Fruit fly (Drosophila melanogaster) whole organism, embryonic: Measurements from ENCODE around the gene mthl2.
A peak's percentile ranks its signal among the peaks of the same experiment; 100 is the strongest.

Experiments
- BEAF-32 ChIP-seq: fragments of 200-800 bp; sonication (Bioruptor generic); optimal IDR thresholded peaks from 3 replicates; lab custom pipeline; 2017; ENCODE audit warnings: missing biosample characterization, missing genetic modification characterization, mild to moderate bottlenecking, moderate library complexity, missing genetic modification reagents
- Bgb ChIP-seq: fragments of 200-800 bp; sonication (Bioruptor generic); IDR thresholded peaks from 2 replicates; pipeline ENCODE4 v1.3.6; 2022; ENCODE audit warnings: missing biosample characterization, missing genetic modification characterization; ENCODE audit not compliant: partially characterized antibody
- CG10209 ChIP-seq: fragments of 200-800 bp; sonication (Bioruptor generic); optimal IDR thresholded peaks from 3 replicates; lab custom pipeline; 2017; ENCODE audit warnings: missing biosample characterization, mild to moderate bottlenecking, missing genetic modification characterization, missing genetic modification reagents
- CG10431 ChIP-seq: fragments of 200-800 bp; sonication (Bioruptor generic); optimal IDR thresholded peaks from 3 replicates; lab custom pipeline; 2018; ENCODE audit warnings: missing biosample characterization, mild to moderate bottlenecking, missing genetic modification characterization
- CG12236 ChIP-seq: fragments of 200-800 bp; sonication (Bioruptor generic); optimal IDR thresholded peaks from 2 replicates; lab custom pipeline; 2016; ENCODE audit warnings: missing biosample characterization, missing genetic modification characterization
- CG12942 ChIP-seq: fragments of 200-800 bp; sonication (Bioruptor generic); optimal IDR thresholded peaks from 3 replicates; lab custom pipeline; 2016; ENCODE audit warnings: missing biosample characterization, missing genetic modification characterization
- CG13424 ChIP-seq: fragments of 200-800 bp; sonication (Bioruptor generic); optimal IDR thresholded peaks from 2 replicates; lab custom pipeline; 2019; ENCODE audit warnings: missing biosample characterization, mild to moderate bottlenecking, missing genetic modification characterization, moderate library complexity
- CG13624 ChIP-seq: fragments of 200-800 bp; sonication (Bioruptor generic); optimal IDR thresholded peaks from 2 replicates; lab custom pipeline; 2016; ENCODE audit warnings: missing biosample characterization, missing genetic modification characterization
- CG1602 ChIP-seq: fragments of 200-800 bp; sonication (Bioruptor generic); optimal IDR thresholded peaks from 3 replicates; lab custom pipeline; 2016; ENCODE audit warnings: missing biosample characterization, missing genetic modification characterization
- CG18262 ChIP-seq: fragments of 200-800 bp; optimal IDR thresholded peaks from 3 replicates; lab custom pipeline; 2019; ENCODE audit warnings: missing biosample characterization, mild to moderate bottlenecking, missing genetic modification characterization, moderate library complexity
- CG18476 ChIP-seq: fragments of 200-800 bp; sonication (Bioruptor generic); optimal IDR thresholded peaks from 2 replicates; lab custom pipeline; 2016; ENCODE audit warnings: missing biosample characterization, mild to moderate bottlenecking, missing genetic modification characterization
- CG18619 ChIP-seq: fragments of 200-800 bp; sonication (Bioruptor generic); optimal IDR thresholded peaks from 3 replicates; lab custom pipeline; 2017; ENCODE audit warnings: missing biosample characterization, mild to moderate bottlenecking, missing genetic modification characterization
- CG2129 ChIP-seq: fragments of 200-800 bp; sonication (Bioruptor generic); IDR thresholded peaks from 2 replicates; pipeline ENCODE4 v1.3.6; 2022; ENCODE audit warnings: missing biosample characterization, missing genetic modification characterization; ENCODE audit not compliant: partially characterized antibody
- CG3407 ChIP-seq: fragments of 200-800 bp; sonication (Bioruptor generic); optimal IDR thresholded peaks from 2 replicates; lab custom pipeline; 2018; ENCODE audit warnings: missing biosample characterization, mild to moderate bottlenecking, missing genetic modification characterization
- CG34376 ChIP-seq: fragments of 200-800 bp; sonication (Bioruptor generic); optimal IDR thresholded peaks from 2 replicates; lab custom pipeline; 2018; ENCODE audit warnings: missing biosample characterization, mild to moderate bottlenecking, missing genetic modification characterization
- CG3726 ChIP-seq: fragments of 200-800 bp; sonication (Bioruptor generic); IDR thresholded peaks from 3 replicates; pipeline ENCODE4, ENCODE4 v1.3.6; 2022; ENCODE audit warnings: missing biosample characterization, missing genetic modification characterization
- CG3995 ChIP-seq: fragments of 200-800 bp; sonication (Bioruptor generic); optimal IDR thresholded peaks from 3 replicates; lab custom pipeline; 2016; ENCODE audit warnings: missing biosample characterization, missing genetic modification characterization
- CG4820 ChIP-seq: fragments of 200-800 bp; sonication (Bioruptor generic); optimal IDR thresholded peaks from 3 replicates; lab custom pipeline; 2016; ENCODE audit warnings: missing biosample characterization, missing genetic modification characterization
- CG6791 ChIP-seq: fragments of 200-800 bp; sonication (Bioruptor generic); IDR thresholded peaks from 3 replicates; pipeline ENCODE4 v1.3.6; 2022; ENCODE audit warnings: missing biosample characterization, missing genetic modification characterization; ENCODE audit not compliant: partially characterized antibody
- CG9437 ChIP-seq: fragments of 200-800 bp; sonication (Bioruptor generic); optimal IDR thresholded peaks from 2 replicates; lab custom pipeline; 2018; ENCODE audit warnings: missing biosample characterization, mild to moderate bottlenecking, missing genetic modification characterization
- CG9932 ChIP-seq: fragments of 200-800 bp; sonication (Bioruptor generic); IDR thresholded peaks from 2 replicates; pipeline ENCODE4 v1.3.6; 2022; ENCODE audit warnings: missing biosample characterization, missing genetic modification characterization
- Dip3 ChIP-seq: fragments of 200-800 bp; sonication (Bioruptor generic); optimal IDR thresholded peaks from 3 replicates; lab custom pipeline; 2016; ENCODE audit warnings: missing biosample characterization, missing genetic modification characterization
- Doc2 ChIP-seq: fragments of 200-800 bp; sonication (Bioruptor generic); IDR thresholded peaks from 2 replicates; pipeline ENCODE4 v1.3.6; 2022; ENCODE audit warnings: missing biosample characterization, missing genetic modification characterization
- Doc3 ChIP-seq: fragments of 200-800 bp; sonication (Bioruptor generic); IDR thresholded peaks from 3 replicates; pipeline ENCODE4 v1.3.6; 2022; ENCODE audit warnings: missing biosample characterization, missing genetic modification characterization; ENCODE audit not compliant: partially characterized antibody
- Dp ChIP-seq: fragments of 200-800 bp; sonication (Bioruptor generic); optimal IDR thresholded peaks from 2 replicates; lab custom pipeline; 2018; ENCODE audit warnings: missing biosample characterization, mild to moderate bottlenecking, missing genetic modification characterization, moderate library complexity
- Drgx ChIP-seq: fragments of 200-800 bp; sonication (Bioruptor generic); IDR thresholded peaks from 2 replicates; pipeline ENCODE4 v1.3.6; 2022; ENCODE audit warnings: missing biosample characterization, missing genetic modification characterization
- Ets97D ChIP-seq: fragments of 200-800 bp; sonication (Bioruptor generic); optimal IDR thresholded peaks from 3 replicates; lab custom pipeline; 2016; ENCODE audit warnings: missing biosample characterization, missing genetic modification characterization
- Gsc ChIP-seq: fragments of 200-800 bp; sonication (Bioruptor generic); IDR thresholded peaks from 2 replicates; pipeline ENCODE4 v1.3.6; 2022; ENCODE audit warnings: missing biosample characterization, missing genetic modification characterization
- HLH4C ChIP-seq: fragments of 200-800 bp; sonication (Bioruptor generic); IDR thresholded peaks from 3 replicates; pipeline ENCODE4 v1.3.6; 2022; ENCODE audit warnings: missing biosample characterization, missing genetic modification characterization; ENCODE audit not compliant: partially characterized antibody
- Hr3 ChIP-seq: fragments of 200-800 bp; sonication (Bioruptor generic); optimal IDR thresholded peaks from 3 replicates; lab custom pipeline; 2016; ENCODE audit warnings: missing biosample characterization, missing genetic modification characterization
- Hr78 ChIP-seq, 2 experiments: fragments of 200-800 bp in 1 of 2; fragments of >200 bp in 1 of 2; sonication (Bioruptor generic) in 1 of 2; optimal IDR thresholded peaks; 2 replicates each; lab custom pipeline; 2017 to 2019; ENCODE audit warnings: missing biosample characterization in 2 of 2, missing genetic modification characterization in 2 of 2, mild to moderate bottlenecking in 1 of 2, moderate library complexity in 1 of 2
- Med ChIP-seq: fragments of 200-800 bp; sonication (Bioruptor generic); peaks from one replicate; lab custom pipeline; 2016; ENCODE audit warnings: missing biosample characterization, missing genetic modification characterization, mild to moderate bottlenecking, inconsistent platforms, moderate library complexity
- Nf-YC ChIP-seq: fragments of 200-800 bp; optimal IDR thresholded peaks from 3 replicates; lab custom pipeline; 2019; ENCODE audit warnings: missing biosample characterization, mild to moderate bottlenecking, missing genetic modification characterization, moderate library complexity
- Sin3A ChIP-seq: fragments of >200 bp; optimal IDR thresholded peaks from 2 replicates; lab custom pipeline; 2018
- Xbp1 ChIP-seq: fragments of 200-800 bp; sonication (Bioruptor generic); optimal IDR thresholded peaks from 3 replicates; lab custom pipeline; 2016; ENCODE audit warnings: missing biosample characterization, mild to moderate bottlenecking, missing genetic modification characterization
- bbx ChIP-seq: fragments of 200-800 bp; sonication (Bioruptor generic); IDR thresholded peaks from 2 replicates; pipeline ENCODE4 v1.3.6; 2022; ENCODE audit warnings: missing biosample characterization, missing genetic modification characterization; ENCODE audit not compliant: partially characterized antibody
- bigmax ChIP-seq: fragments of 200-800 bp; sonication (Bioruptor generic); optimal IDR thresholded peaks from 2 replicates; lab custom pipeline; 2018; ENCODE audit warnings: missing biosample characterization, mild to moderate bottlenecking, missing genetic modification characterization
- ems ChIP-seq: fragments of 200-800 bp; sonication (Bioruptor generic); optimal IDR thresholded peaks from 3 replicates; lab custom pipeline; 2016; ENCODE audit warnings: missing biosample characterization, missing genetic modification characterization
- fd102C ChIP-seq: fragments of 200-800 bp; sonication (Bioruptor generic); optimal IDR thresholded peaks from 2 replicates; lab custom pipeline; 2018; ENCODE audit warnings: missing biosample characterization, mild to moderate bottlenecking, missing genetic modification characterization, moderate library complexity
- gfzf ChIP-seq: fragments of 200-800 bp; sonication (Bioruptor generic); optimal IDR thresholded peaks from 2 replicates; lab custom pipeline; 2016; ENCODE audit warnings: missing biosample characterization, mild to moderate bottlenecking, missing genetic modification characterization, moderate library complexity
- lilli ChIP-seq: fragments of 200-800 bp; sonication (Bioruptor generic); optimal IDR thresholded peaks from 3 replicates; lab custom pipeline; 2016; ENCODE audit warnings: missing biosample characterization, missing genetic modification characterization
- pho ChIP-seq: fragments of 200-800 bp; sonication (Bioruptor generic); optimal IDR thresholded peaks from 2 replicates; lab custom pipeline; 2016; ENCODE audit warnings: missing biosample characterization, missing genetic modification characterization
- sens ChIP-seq: fragments of 200-800 bp; sonication (Bioruptor generic); peaks from one replicate; lab custom pipeline; 2016; ENCODE audit warnings: missing biosample characterization, missing genetic modification characterization
- ssp ChIP-seq: fragments of 200-800 bp; sonication (Bioruptor generic); IDR thresholded peaks from 2 replicates; pipeline ENCODE4 v1.3.6; 2022; ENCODE audit warnings: missing biosample characterization, missing genetic modification characterization
- tio ChIP-seq: fragments of 200-800 bp; sonication (Bioruptor generic); optimal IDR thresholded peaks from 2 replicates; lab custom pipeline; 2017; ENCODE audit warnings: missing biosample characterization, missing genetic modification characterization, inconsistent platforms
- trem ChIP-seq: fragments of 200-800 bp; optimal IDR thresholded peaks from 3 replicates; lab custom pipeline; 2019; ENCODE audit warnings: missing biosample characterization, mild to moderate bottlenecking, missing genetic modification characterization, moderate library complexity
- tx ChIP-seq: fragments of 200-800 bp; sonication (Bioruptor generic); optimal IDR thresholded peaks from 2 replicates; lab custom pipeline; 2016; ENCODE audit warnings: missing biosample characterization, missing genetic modification characterization
- wor ChIP-seq: fragments of 200-800 bp; sonication (Bioruptor generic); IDR thresholded peaks from 2 replicates; pipeline ENCODE4 v1.3.6; 2022; ENCODE audit warnings: missing biosample characterization, missing genetic modification characterization
- yki ChIP-seq: fragments of >200 bp; optimal IDR thresholded peaks from 3 replicates; lab custom pipeline; 2018
- zen2 ChIP-seq: fragments of 200-800 bp; sonication (Bioruptor generic); IDR thresholded peaks from 3 replicates; pipeline ENCODE4 v1.3.6; 2022; ENCODE audit warnings: missing biosample characterization, missing genetic modification characterization; ENCODE audit not compliant: partially characterized antibody

Gene mthl2

dm6 chr3L:5603860-5604415, 652 bp upstream of the mthl2 start, which contains the start of gene TM9SF3 (continued):
- TF ChIP-seq CG3995 (peak; percentile 100), Dp (peak; percentile 91), CG9437 (GFP tag; lab: Kevin White, UChicago) (peak; percentile 11), lilli (GFP tag; lab: Kevin White, UChicago) (peak; percentile 34), Ets97D (GFP tag; lab: Kevin White, UChicago) (peak; percentile 37), Med (GFP tag; lab: Kevin White, UChicago) (peak; percentile 59), CG12942 (GFP tag; lab: Kevin White, UChicago) (no peak), CG10431 (GFP tag; lab: Kevin White, UChicago) (no peak), CG18476 (GFP tag; lab: Kevin White, UChicago) (peak; percentile 2), pho (peak; percentile 57), CG12236 (GFP tag; lab: Kevin White, UChicago) (no peak), bigmax (no peak), HLH4C (GFP tag; lab: Robert Waterston, UW) (peak; percentile 88), CG6791 (peak; percentile 88), CG34376 (GFP tag; lab: Kevin White, UChicago) (no peak), Doc2 (GFP tag; lab: Robert Waterston, UW) (no peak), Drgx (GFP tag; lab: Robert Waterston, UW) (no peak), Bgb (GFP tag; lab: Robert Waterston, UW) (peak; percentile 81), CG13624 (GFP tag; lab: Kevin White, UChicago) (peak; percentile 4), Sin3A (lab: Kevin White, UChicago) (peak; percentile 92), CG3726 (GFP tag; lab: Robert Waterston, UW) (no peak), bbx (peak; percentile 84), CG1602 (GFP tag; lab: Kevin White, UChicago) (peak; percentile 22), Nf-YC (tag; lab: Kevin White, UChicago) (no peak), CG9932 (GFP tag; lab: Robert Waterston, UW) (peak; percentile 64), tio (peak; percentile 13), gfzf (GFP tag; lab: Kevin White, UChicago) (peak; percentile 10), tx (GFP tag; lab: Kevin White, UChicago) (no peak), Gsc (GFP tag; lab: Robert Waterston, UW) (no peak), CG13424 (tag; lab: Kevin White, UChicago) (no peak), Doc3 (GFP tag; lab: Robert Waterston, UW) (peak; percentile 89), ssp (GFP tag; lab: Robert Waterston, UW) (0 out of 2 replicates have a peak, but pooled peaks have one; percentile 22), zen2 (GFP tag; lab: Robert Waterston, UW) (peak; percentile 81), yki (lab: Kevin White, UChicago) (peak; percentile 26), CG18619 (GFP tag; lab: Kevin White, UChicago) (peak; percentile 21), CG2129 (GFP tag; lab: Robert Waterston, UW) (peak; percentile 88), Hr3 (GFP tag; lab: Kevin White, UChicago) (peak; percentile 33), CG4820 (GFP tag; lab: Kevin White, UChicago) (no peak), Dip3 (GFP tag; lab: Kevin White, UChicago) (peak; percentile 0), Xbp1 (peak; percentile 37), BEAF-32 (GFP tag; lab: Kevin White, UChicago) (peak; percentile 95), CG10209 (no peak), ems (peak; percentile 25), fd102C (GFP tag; lab: Kevin White, UChicago) (no peak), CG3407 (no peak), wor (GFP tag; lab: Robert Waterston, UW) (no peak), trem (tag; lab: Kevin White, UChicago) (peak; percentile 37), CG18262 (tag; lab: Kevin White, UChicago) (peak; percentile 24), Hr78 (GFP tag; optimal IDR thresholded peaks at IDR 0.05; lab: Kevin White, UChicago) (no peak), sens (peak; percentile 88)
